Fruit fly (Drosophila melanogaster): ENCODE results near the gene CG10431.

dm6 chr2L:18981484-18981883 lies 7.0 kb downstream of the CG10431 start:
- TF ChIP-seq Clk (GFP tag; optimal IDR thresholded peaks at IDR 0.05), result no peak
- no peak for TF ChIP-seq CG7101 (tag; optimal IDR thresholded peaks at IDR 0.05)
- no peak for TF ChIP-seq kay (GFP tag; ENCODE audit: borderline replicate concordance)
- TF ChIP-seq CG7045 (GFP tag; optimal IDR thresholded peaks at IDR 0.05), result no peak
- no peak for TF ChIP-seq tj (GFP tag; optimal IDR thresholded peaks at IDR 0.05)
- TF ChIP-seq CG1620 (GFP tag; optimal IDR thresholded peaks at IDR 0.05), result no peak
- no peak for TF ChIP-seq Hr96 (GFP tag; optimal IDR thresholded peaks at IDR 0.05)

All from whole organism, adult.